Worm (Caenorhabditis elegans): ENCODE data around the gene ZK105.12.

ZK105.12 gene

DNA sequence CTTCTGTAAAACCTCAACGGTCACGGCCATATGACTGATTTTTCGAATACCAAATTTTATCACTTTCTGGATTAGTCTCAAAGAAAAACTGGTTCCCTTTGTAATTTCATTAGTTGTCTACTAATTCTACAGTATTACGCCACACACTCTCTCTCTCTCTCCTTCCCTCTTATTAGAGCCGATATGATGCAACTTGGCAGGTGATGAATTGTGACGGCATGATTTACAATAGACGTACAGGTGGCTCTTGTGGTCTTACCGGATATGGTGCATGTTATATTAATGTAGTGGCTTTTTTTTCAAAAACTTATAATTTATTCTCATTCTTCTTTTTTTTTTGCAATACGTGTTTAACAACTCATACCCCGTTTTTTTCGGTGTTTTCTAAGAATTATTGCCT, 26.0 kb upstream of the ZK105.12 start (continued):
- no peak for TF ChIP-seq zip-2 (tag; optimal IDR thresholded peaks at IDR 0.05)

DNA sequence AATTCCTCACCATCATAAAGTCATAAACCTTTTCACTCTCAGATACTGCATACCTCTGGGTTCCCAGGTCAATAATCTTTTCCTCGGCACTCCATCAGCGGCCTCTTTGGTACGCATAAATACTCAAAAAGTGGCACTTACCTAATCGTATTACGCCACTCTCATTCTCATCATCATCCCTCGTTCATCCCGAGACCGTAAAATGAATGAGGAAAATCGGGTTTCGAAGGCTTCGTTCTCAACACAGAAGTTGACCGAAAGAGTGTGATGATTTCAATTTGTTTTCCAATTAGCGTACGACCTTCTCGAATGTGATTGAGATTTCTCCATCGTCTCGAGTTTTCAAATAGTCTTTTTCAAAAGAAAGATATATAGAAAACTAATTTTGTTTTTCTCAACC, 24.0 kb upstream of the ZK105.12 start:
- TF ChIP-seq lsy-2 (tag; optimal IDR thresholded peaks at IDR 0.05), result no peak
- TF ChIP-seq T20F7.1 (GFP tag; optimal IDR thresholded peaks at IDR 0.05), result no peak
- no peak for TF ChIP-seq ceh-82 (tag; optimal IDR thresholded peaks at IDR 0.05)
- no peak for TF ChIP-seq nhr-10 (tag; optimal IDR thresholded peaks at IDR 0.05)
- TF ChIP-seq unc-62 (GFP tag; optimal IDR thresholded peaks at IDR 0.05 in 1 of 2), result peak in 1 of 2 experiments; percentile 91
- no peak for TF ChIP-seq unc-62 (tag; optimal IDR thresholded peaks at IDR 0.05)
- TF ChIP-seq nhr-25 (tag; optimal IDR thresholded peaks at IDR 0.05; ENCODE audit: borderline replicate concordance, insufficient read depth), result peak; percentile 13

DNA sequence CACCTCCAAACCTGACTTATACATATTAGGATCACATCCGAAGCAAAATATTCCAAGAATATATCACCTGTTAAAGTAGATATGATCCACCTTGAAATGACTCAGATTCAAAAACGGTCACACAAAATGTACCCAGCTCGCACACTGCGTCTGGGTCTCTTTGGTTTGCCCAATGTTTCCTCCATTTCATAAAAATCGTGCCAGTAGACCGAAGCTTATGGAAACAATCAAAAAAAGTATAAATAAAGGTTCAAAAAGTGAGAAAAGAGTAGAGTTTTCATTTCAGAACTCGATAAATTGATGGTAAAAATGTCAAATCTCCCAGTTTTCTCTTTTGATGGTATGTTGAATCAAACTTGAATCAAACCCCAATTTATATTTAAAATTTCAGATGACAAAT, 21.8 kb upstream of the ZK105.12 start, which contains the start of gene srr-9:
Gene srr-9, plus strand, starts transcription at position 301 of the 400 bp plus-strand sequence.
- TF ChIP-seq aha-1 (tag) (peak; percentile 80), attf-4 (tag; optimal IDR thresholded peaks at IDR 0.05) (no peak), zfp-3 (GFP tag; conservative IDR thresholded peaks at IDR 0.05) (no peak)

DNA sequence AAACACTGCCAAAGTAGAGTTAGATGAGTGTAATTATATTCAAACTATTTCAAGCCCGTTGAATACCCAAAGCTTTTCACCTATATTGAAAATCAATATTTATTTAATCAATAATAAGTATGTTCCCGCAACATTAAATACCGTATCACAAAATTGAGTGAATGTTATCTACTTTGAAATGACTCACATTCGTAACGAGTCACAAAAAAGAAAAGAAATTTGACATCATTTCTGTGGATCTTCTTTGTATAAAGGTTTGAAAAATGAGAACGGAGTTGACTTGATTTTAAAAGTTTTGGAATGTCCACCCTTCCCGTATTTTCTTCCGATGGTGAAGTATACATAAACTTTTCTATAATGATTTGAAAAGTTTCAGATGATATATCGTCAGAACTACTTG, 19.4 kb upstream of the ZK105.12 start, which contains the start of gene srr-10:
Gene srr-10, plus strand, starts transcription at position 301 of the 400 bp plus-strand sequence.
- TF ChIP-seq Y75B8A.6 (GFP tag; IDR thresholded peaks at IDR 0.05) (no peak), lin-38 (GFP tag; IDR thresholded peaks at IDR 0.05) (no peak), daf-19 (GFP tag; conservative IDR thresholded peaks at IDR 0.05) (no peak), nhr-237 (tag; optimal IDR thresholded peaks at IDR 0.05) (no peak)

DNA sequence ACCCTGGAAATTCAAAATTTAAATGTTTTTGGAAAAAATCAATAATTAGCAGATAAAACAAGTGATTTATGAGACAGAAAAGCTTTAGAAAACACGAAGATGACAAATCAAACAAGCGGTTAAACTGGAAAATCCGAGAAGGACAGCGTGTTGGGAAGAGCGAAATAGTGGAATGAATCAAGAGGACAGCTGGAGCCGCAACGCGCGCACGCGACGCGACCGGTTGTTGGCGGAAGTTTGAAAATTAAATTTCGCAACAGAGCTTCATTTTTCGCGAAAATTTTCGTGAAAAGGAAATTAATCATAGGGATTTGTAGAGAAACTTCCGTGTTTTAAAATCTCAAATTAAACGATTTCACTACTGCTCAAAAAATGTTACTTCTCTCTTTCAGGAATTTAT, 19.0 kb upstream of the ZK105.12 start, which contains the start of gene clic-1:
Gene clic-1, minus strand, starts transcription at position 3 of the 400 bp plus-strand sequence.
- TF ChIP-seq R02D3.7 (tag; optimal IDR thresholded peaks at IDR 0.05) (no peak), lim-7 (GFP tag; IDR thresholded peaks at IDR 0.05) (no peak), ceh-62 (tag; optimal IDR thresholded peaks at IDR 0.05) (no peak), mxl-2 (GFP tag; conservative IDR thresholded peaks at IDR 0.05) (no peak), saeg-2 (GFP tag; IDR thresholded peaks at IDR 0.05) (no peak), Y5F2A.4 (GFP tag; optimal IDR thresholded peaks at IDR 0.05) (no peak), T20F7.1 (GFP tag; optimal IDR thresholded peaks at IDR 0.05) (no peak), F49E8.2 (tag; optimal IDR thresholded peaks at IDR 0.05; ENCODE audit: borderline replicate concordance) (no peak), lin-1 (GFP tag; IDR thresholded peaks at IDR 0.05) (no peak), F26F4.8 (GFP tag; conservative IDR thresholded peaks at IDR 0.05) (no peak), F44E2.7 (GFP tag; IDR thresholded peaks at IDR 0.05) (no peak), ceh-20 (GFP tag; IDR thresholded peaks at IDR 0.05) (no peak), hif-1 (tag; optimal IDR thresholded peaks at IDR 0.05) (peak in 1 of 2 experiments; percentile 30), madf-5 (GFP tag; IDR thresholded peaks at IDR 0.05) (no peak), ces-1 (GFP tag; optimal IDR thresholded peaks at IDR 0.05) (no peak), php-3 (GFP tag; IDR thresholded peaks at IDR 0.05) (0 out of 2 replicates have a peak, but pooled peaks have one; percentile 8), daf-19 (GFP tag; conservative IDR thresholded peaks at IDR 0.05) (no peak), Y105C5A.15 (GFP tag; IDR thresholded peaks at IDR 0.05) (no peak), aha-1 (tag) (peak; percentile 22), cey-2 (tag; optimal IDR thresholded peaks at IDR 0.05; ENCODE audit: borderline replicate concordance, insufficient read depth) (no peak), mes-2 (tag; optimal IDR thresholded peaks at IDR 0.05; ENCODE audit: poor library complexity, severe bottlenecking) (peak; percentile 56), nhr-42 (GFP tag; IDR thresholded peaks at IDR 0.05) (no peak), nhr-102 (tag; optimal IDR thresholded peaks at IDR 0.05) (no peak), fkh-10 (GFP tag; optimal IDR thresholded peaks at IDR 0.05) (peak; percentile 43), lin-29 (GFP tag; IDR thresholded peaks at IDR 0.05) (no peak), zag-1 (tag; optimal IDR thresholded peaks at IDR 0.05) (no peak), lin-38 (GFP tag; IDR thresholded peaks at IDR 0.05) (no peak), jun-1 (tag; optimal IDR thresholded peaks at IDR 0.05) (no peak), F37D6.2 (tag; optimal IDR thresholded peaks at IDR 0.05) (no peak), tra-1 (GFP tag; IDR thresholded peaks at IDR 0.05) (no peak), zip-2 (tag; optimal IDR thresholded peaks at IDR 0.05) (no peak), nhr-6 (tag; optimal IDR thresholded peaks at IDR 0.05) (peak; percentile 16), spr-1 (tag; optimal IDR thresholded peaks at IDR 0.05) (no peak), mdt-29 (GFP tag; IDR thresholded peaks at IDR 0.05) (no peak)

Measured in whole organism, L4 larva.